Fruit fly (Drosophila melanogaster) whole organism, embryonic: ENCODE data around the gene Nt5b.

ENCODE experiments used
- Antp ChIP-seq: fragments of 200-800 bp; sonication (Bioruptor generic); optimal IDR thresholded peaks from 3 replicates; lab custom pipeline; 2016; ENCODE audit warnings: missing biosample characterization, missing genetic modification characterization
- Asciz ChIP-seq: fragments of 200-800 bp; sonication (Bioruptor generic); optimal IDR thresholded peaks from 2 replicates; lab custom pipeline; 2017; ENCODE audit warnings: missing biosample characterization, mild to moderate bottlenecking, missing genetic modification characterization, missing genetic modification reagents
- Atf-2 ChIP-seq: fragments of 200-800 bp; sonication (Bioruptor generic); optimal IDR thresholded peaks from 2 replicates; lab custom pipeline; 2016; ENCODE audit warnings: missing biosample characterization, missing genetic modification characterization
- C15 ChIP-seq: fragments of 200-800 bp; sonication (Bioruptor generic); IDR thresholded peaks from 3 replicates; pipeline ENCODE4 v1.3.6; 2022; ENCODE audit warnings: missing biosample characterization, missing genetic modification characterization
- CG1024 ChIP-seq: fragments of 200-800 bp; sonication (Bioruptor generic); IDR thresholded peaks from 2 replicates; pipeline ENCODE4 v1.3.6; 2022; ENCODE audit warnings: missing biosample characterization, missing genetic modification characterization
- CG10431 ChIP-seq: fragments of 200-800 bp; sonication (Bioruptor generic); optimal IDR thresholded peaks from 3 replicates; lab custom pipeline; 2018; ENCODE audit warnings: missing biosample characterization, mild to moderate bottlenecking, missing genetic modification characterization
- CG10959 ChIP-seq: fragments of 200-800 bp; sonication (Bioruptor generic); IDR thresholded peaks from 2 replicates; pipeline ENCODE4 v1.3.6; 2022; ENCODE audit warnings: missing biosample characterization, missing genetic modification characterization
- CG11247 ChIP-seq: fragments of 200-800 bp; sonication (Bioruptor generic); IDR thresholded peaks from 2 replicates; pipeline ENCODE4 v1.3.6; 2022; ENCODE audit warnings: missing biosample characterization, missing genetic modification characterization
- CG11560 ChIP-seq: fragments of 200-800 bp; sonication (Bioruptor generic); IDR thresholded peaks from 3 replicates; pipeline ENCODE4 v1.3.6; 2022; ENCODE audit warnings: missing biosample characterization, missing genetic modification characterization
- CG11723 ChIP-seq: fragments of 200-800 bp; sonication (Bioruptor generic); optimal IDR thresholded peaks from 2 replicates; lab custom pipeline; 2017; ENCODE audit warnings: missing biosample characterization, mild to moderate bottlenecking, missing genetic modification characterization
- CG12071 ChIP-seq: fragments of 200-800 bp; sonication (Bioruptor generic); optimal IDR thresholded peaks from 3 replicates; lab custom pipeline; 2018; ENCODE audit warnings: missing biosample characterization, mild to moderate bottlenecking, missing genetic modification characterization
- CG15514 ChIP-seq: fragments of 200-800 bp; sonication (Bioruptor generic); optimal IDR thresholded peaks from 3 replicates; lab custom pipeline; 2017; ENCODE audit warnings: missing biosample characterization, missing genetic modification characterization, mild to moderate bottlenecking, moderate library complexity, missing genetic modification reagents
- CG1602 ChIP-seq: fragments of 200-800 bp; sonication (Bioruptor generic); optimal IDR thresholded peaks from 3 replicates; lab custom pipeline; 2016; ENCODE audit warnings: missing biosample characterization, missing genetic modification characterization
- CG16779 ChIP-seq: fragments of 200-800 bp; sonication (Bioruptor generic); IDR thresholded peaks from 2 replicates; pipeline ENCODE4 v1.3.6; 2022; ENCODE audit warnings: missing biosample characterization, missing genetic modification characterization
- CG17186 ChIP-seq: fragments of 200-800 bp; sonication (Bioruptor generic); optimal IDR thresholded peaks from 3 replicates; lab custom pipeline; 2017; ENCODE audit warnings: missing biosample characterization, missing genetic modification reagents, missing genetic modification characterization
- CG17361 ChIP-seq: fragments of 200-800 bp; sonication (Bioruptor generic); IDR thresholded peaks from 3 replicates; pipeline ENCODE4 v1.3.6; 2022; ENCODE audit warnings: missing biosample characterization, missing genetic modification characterization
- CG17829 ChIP-seq: fragments of 200-800 bp; optimal IDR thresholded peaks from 2 replicates; lab custom pipeline; 2019; ENCODE audit warnings: missing biosample characterization, mild to moderate bottlenecking, missing genetic modification characterization, moderate library complexity
- CG30431 ChIP-seq: fragments of 200-800 bp; sonication (Bioruptor generic); optimal IDR thresholded peaks from 2 replicates; lab custom pipeline; 2017; ENCODE audit warnings: missing biosample characterization, missing genetic modification characterization
- CG3995 ChIP-seq: fragments of 200-800 bp; sonication (Bioruptor generic); optimal IDR thresholded peaks from 3 replicates; lab custom pipeline; 2016; ENCODE audit warnings: missing biosample characterization, missing genetic modification characterization
- CG4282 ChIP-seq: fragments of 200-800 bp; sonication (Bioruptor generic); optimal IDR thresholded peaks from 2 replicates; lab custom pipeline; 2016; ENCODE audit warnings: missing biosample characterization, missing genetic modification characterization
- CG4617 ChIP-seq: fragments of 200-800 bp; sonication (Bioruptor generic); optimal IDR thresholded peaks from 3 replicates; lab custom pipeline; 2016; ENCODE audit warnings: missing biosample characterization, missing genetic modification characterization, borderline replicate concordance
- CG4707 ChIP-seq: fragments of 200-800 bp; sonication (Bioruptor generic); optimal IDR thresholded peaks from 2 replicates; lab custom pipeline; 2018; ENCODE audit warnings: missing biosample characterization, mild to moderate bottlenecking, missing genetic modification characterization, moderate library complexity
- CG5180 ChIP-seq: fragments of 200-800 bp; sonication (Bioruptor generic); optimal IDR thresholded peaks from 3 replicates; lab custom pipeline; 2017; ENCODE audit warnings: missing biosample characterization, missing genetic modification characterization, mild to moderate bottlenecking, moderate library complexity, missing genetic modification reagents
- CG7357 ChIP-seq: fragments of 200-800 bp; sonication (Bioruptor generic); IDR thresholded peaks from 3 replicates; pipeline ENCODE4 v1.3.6; 2022; ENCODE audit warnings: missing biosample characterization, missing genetic modification characterization
- CG7987 ChIP-seq: fragments of 200-800 bp; sonication (Bioruptor generic); optimal IDR thresholded peaks from 2 replicates; lab custom pipeline; 2018; ENCODE audit warnings: missing biosample characterization, mild to moderate bottlenecking, missing genetic modification characterization, moderate library complexity
- CG8089 ChIP-seq: fragments of 200-800 bp; sonication (Bioruptor generic); optimal IDR thresholded peaks from 3 replicates; lab custom pipeline; 2016; ENCODE audit warnings: missing biosample characterization, missing genetic modification characterization
- CG9215 ChIP-seq: fragments of 200-800 bp; sonication (Bioruptor generic); IDR thresholded peaks from 2 replicates; pipeline ENCODE4 v1.3.6; 2022; ENCODE audit warnings: missing biosample characterization, missing genetic modification characterization
- Dek ChIP-seq: fragments of 200-800 bp; sonication (Bioruptor generic); optimal IDR thresholded peaks from 3 replicates; lab custom pipeline; 2019; ENCODE audit warnings: missing biosample characterization, mild to moderate bottlenecking, missing genetic modification characterization, moderate library complexity
- Doc2 ChIP-seq: fragments of 200-800 bp; sonication (Bioruptor generic); IDR thresholded peaks from 2 replicates; pipeline ENCODE4 v1.3.6; 2022; ENCODE audit warnings: missing biosample characterization, missing genetic modification characterization
- Ets97D ChIP-seq: fragments of 200-800 bp; sonication (Bioruptor generic); optimal IDR thresholded peaks from 3 replicates; lab custom pipeline; 2016; ENCODE audit warnings: missing biosample characterization, missing genetic modification characterization
- GATAe ChIP-seq: fragments of 200-800 bp; sonication (Bioruptor generic); conservative IDR thresholded peaks from 2 replicates; pipeline ENCODE4 v1.3.6; 2022; ENCODE audit warnings: missing biosample characterization, missing genetic modification characterization
- HLH4C ChIP-seq: fragments of 200-800 bp; sonication (Bioruptor generic); IDR thresholded peaks from 3 replicates; pipeline ENCODE4 v1.3.6; 2022; ENCODE audit warnings: missing biosample characterization, missing genetic modification characterization; ENCODE audit not compliant: partially characterized antibody
- HmgZ ChIP-seq: fragments of 200-800 bp; sonication (Bioruptor generic); optimal IDR thresholded peaks from 2 replicates; lab custom pipeline; 2018; ENCODE audit warnings: missing biosample characterization, mild to moderate bottlenecking, missing genetic modification characterization
- Hr78 ChIP-seq, 2 experiments: fragments of 200-800 bp in 1 of 2; fragments of >200 bp in 1 of 2; sonication (Bioruptor generic) in 1 of 2; optimal IDR thresholded peaks; 2 replicates each; lab custom pipeline; 2017 to 2019; ENCODE audit warnings: missing biosample characterization in 2 of 2, missing genetic modification characterization in 2 of 2, mild to moderate bottlenecking in 1 of 2, moderate library complexity in 1 of 2
- NC2α ChIP-seq: fragments of 200-800 bp; sonication (Bioruptor generic); optimal IDR thresholded peaks from 2 replicates; lab custom pipeline; 2016; ENCODE audit warnings: missing biosample characterization, missing genetic modification characterization
- Oaz ChIP-seq: fragments of 200-800 bp; sonication (Bioruptor generic); IDR thresholded peaks from 2 replicates; pipeline ENCODE4 v1.3.6; 2022; ENCODE audit warnings: missing biosample characterization, missing genetic modification characterization
- Oli ChIP-seq: fragments of 200-800 bp; sonication (Bioruptor generic); optimal IDR thresholded peaks from 2 replicates; lab custom pipeline; 2018; ENCODE audit warnings: missing biosample characterization, mild to moderate bottlenecking, missing genetic modification characterization, moderate library complexity
- ac ChIP-seq: fragments of 200-800 bp; sonication (Bioruptor generic); optimal IDR thresholded peaks from 3 replicates; lab custom pipeline; 2017; ENCODE audit warnings: missing biosample characterization, mild to moderate bottlenecking, missing genetic modification characterization
- fd96Cb ChIP-seq: fragments of 200-800 bp; sonication (Bioruptor generic); optimal IDR thresholded peaks from 2 replicates; lab custom pipeline; 2018; ENCODE audit warnings: missing biosample characterization, mild to moderate bottlenecking, missing genetic modification characterization, moderate library complexity
- gem ChIP-seq: fragments of 200-800 bp; sonication (Bioruptor generic); optimal IDR thresholded peaks from 2 replicates; lab custom pipeline; 2019; ENCODE audit warnings: missing biosample characterization, mild to moderate bottlenecking, missing genetic modification characterization, moderate library complexity
- hth ChIP-seq: fragments of >200 bp; optimal IDR thresholded peaks from 2 replicates; lab custom pipeline; 2017; ENCODE audit warnings: inconsistent platforms
- jigr1 ChIP-seq: fragments of 200-800 bp; sonication (Bioruptor generic); IDR thresholded peaks from 3 replicates; pipeline ENCODE4 v1.3.6; 2022; ENCODE audit warnings: missing biosample characterization, missing genetic modification characterization
- jumu ChIP-seq: fragments of 200-800 bp; sonication (Bioruptor generic); optimal IDR thresholded peaks from 3 replicates; lab custom pipeline; 2016; ENCODE audit warnings: missing biosample characterization, missing genetic modification characterization
- mld ChIP-seq: fragments of 200-800 bp; sonication (Bioruptor generic); IDR thresholded peaks from 3 replicates; pipeline ENCODE4 v1.3.6; 2022; ENCODE audit warnings: missing biosample characterization, missing genetic modification characterization; ENCODE audit not compliant: partially characterized antibody
- oc ChIP-seq: fragments of 200-800 bp; sonication (Bioruptor generic); optimal IDR thresholded peaks from 2 replicates; lab custom pipeline; 2018; ENCODE audit warnings: missing biosample characterization, mild to moderate bottlenecking, missing genetic modification characterization, moderate library complexity
- otp ChIP-seq: fragments of 200-800 bp; sonication (Bioruptor generic); IDR thresholded peaks from 3 replicates; pipeline ENCODE4, ENCODE4 v1.3.6; 2022; ENCODE audit warnings: missing biosample characterization, missing genetic modification characterization
- sd ChIP-seq: fragments of 200-800 bp; sonication (Bioruptor generic); optimal IDR thresholded peaks from 3 replicates; lab custom pipeline; 2018; ENCODE audit warnings: missing biosample characterization, mild to moderate bottlenecking, missing genetic modification characterization, moderate library complexity
- ssp ChIP-seq: fragments of 200-800 bp; sonication (Bioruptor generic); IDR thresholded peaks from 2 replicates; pipeline ENCODE4 v1.3.6; 2022; ENCODE audit warnings: missing biosample characterization, missing genetic modification characterization
- tx ChIP-seq: fragments of 200-800 bp; sonication (Bioruptor generic); optimal IDR thresholded peaks from 2 replicates; lab custom pipeline; 2016; ENCODE audit warnings: missing biosample characterization, missing genetic modification characterization
- usp ChIP-seq: fragments of >200 bp; optimal IDR thresholded peaks from 2 replicates; lab custom pipeline; 2017; ENCODE audit warnings: missing biosample characterization, missing genetic modification characterization
- vfl ChIP-seq: fragments of 200-800 bp; sonication (Bioruptor generic); optimal IDR thresholded peaks from 2 replicates; lab custom pipeline; 2016; ENCODE audit warnings: missing biosample characterization, missing genetic modification characterization

The Nt5b gene

DNA sequence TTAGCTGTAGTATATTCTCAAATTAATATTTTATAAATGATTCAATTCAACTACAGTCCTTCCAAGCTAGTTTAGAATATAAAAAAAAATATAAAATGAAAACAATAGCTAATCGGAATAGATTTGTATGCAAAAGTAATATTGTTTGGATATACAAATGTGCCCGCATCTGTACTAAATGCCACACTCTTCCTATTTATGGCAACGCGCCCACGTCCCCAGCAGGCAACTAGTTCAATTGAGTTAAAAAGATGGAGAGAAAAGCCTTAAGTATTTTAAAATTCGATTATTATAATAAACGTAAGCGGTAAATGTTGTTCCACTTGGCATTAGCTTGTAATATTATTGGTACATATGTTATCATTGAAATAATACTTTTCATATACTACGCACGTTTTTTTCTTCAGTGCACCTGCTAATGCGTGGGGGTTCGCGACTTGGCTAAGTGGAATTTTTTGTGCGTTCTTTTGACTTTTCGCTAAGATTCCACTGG is 4.3 kb downstream of the Nt5b start (continued):
- TF ChIP-seq HmgZ (tag; lab: Kevin White, UChicago) = peak; percentile 1
- TF ChIP-seq mld (GFP tag; lab: Robert Waterston, UW) = no peak
- TF ChIP-seq CG12071 = peak; percentile 14
- peak; percentile 22 for TF ChIP-seq Atf-2 (GFP tag; lab: Kevin White, UChicago)
- TF ChIP-seq tx (GFP tag; lab: Kevin White, UChicago) = peak; percentile 39
- peak; percentile 59 for TF ChIP-seq oc
- peak; percentile 25 for TF ChIP-seq CG5180 (GFP tag; lab: Kevin White, UChicago)
- peak; percentile 58 for TF ChIP-seq Asciz (GFP tag; lab: Kevin White, UChicago)
- TF ChIP-seq CG15514 (GFP tag; lab: Kevin White, UChicago) = peak; percentile 48
- TF ChIP-seq C15 (GFP tag; lab: Robert Waterston, UW) = no peak
- no peak for TF ChIP-seq CG11247
- no peak for TF ChIP-seq CG7987 (GFP tag; lab: Kevin White, UChicago)
- TF ChIP-seq CG17186 = no peak
- no peak for TF ChIP-seq HLH4C (GFP tag; lab: Robert Waterston, UW)
- TF ChIP-seq Antp (GFP tag; lab: Kevin White, UChicago) = peak; percentile 35
- TF ChIP-seq CG17829 (tag; lab: Kevin White, UChicago) = peak; percentile 41
- no peak for TF ChIP-seq CG4282
- TF ChIP-seq Dek (tag; lab: Kevin White, UChicago) = peak; percentile 37
- no peak for TF ChIP-seq CG4707
- no peak for TF ChIP-seq CG10959 (GFP tag; lab: Robert Waterston, UW)
- no peak for TF ChIP-seq GATAe (GFP tag; lab: Robert Waterston, UW)
- no peak for TF ChIP-seq CG4617 (GFP tag; lab: Kevin White, UChicago)
- TF ChIP-seq NC2α (GFP tag; lab: Kevin White, UChicago) = peak; percentile 27
- no peak for TF ChIP-seq jigr1 (GFP tag; lab: Robert Waterston, UW)
- peak; percentile 61 for TF ChIP-seq CG10431 (GFP tag; lab: Kevin White, UChicago)
- peak; percentile 16; the same call in 1 of the 2 replicates for TF ChIP-seq ssp (GFP tag; lab: Robert Waterston, UW)
- 0 out of 2 replicates have a peak, but pooled peaks have one; percentile 20 for TF ChIP-seq Oaz (GFP tag; lab: Robert Waterston, UW)
- no peak for TF ChIP-seq ac (GFP tag; lab: Kevin White, UChicago)
- no peak for TF ChIP-seq vfl (GFP tag; lab: Kevin White, UChicago)
- no peak for TF ChIP-seq hth (lab: Kevin White, UChicago)
- TF ChIP-seq Ets97D (GFP tag; lab: Kevin White, UChicago) = no peak
- no peak for TF ChIP-seq jumu (GFP tag; lab: Kevin White, UChicago)
- peak; percentile 85 for TF ChIP-seq Oli (tag; lab: Kevin White, UChicago)
- TF ChIP-seq usp (GFP tag; lab: Kevin White, UChicago) = no peak
- TF ChIP-seq gem = peak; percentile 87
- TF ChIP-seq fd96Cb (tag; lab: Kevin White, UChicago) = peak; percentile 81
- peak; percentile 24; the same call in 1 of the 2 replicates for TF ChIP-seq CG16779
- TF ChIP-seq CG9215 (GFP tag; lab: Robert Waterston, UW) = peak; percentile 28; the same call in 1 of the 2 replicates
- TF ChIP-seq CG30431 (GFP tag; lab: Kevin White, UChicago) = peak; percentile 51
- no peak for TF ChIP-seq CG3995 (GFP tag; lab: Kevin White, UChicago)
- no peak for TF ChIP-seq CG7357
- peak; percentile 54 for TF ChIP-seq CG1602 (GFP tag; lab: Kevin White, UChicago)
- TF ChIP-seq CG11723 (GFP tag; lab: Kevin White, UChicago) = peak; percentile 58
- 0 out of 2 replicates have a peak, but pooled peaks have one; percentile 11 for TF ChIP-seq CG1024 (GFP tag; lab: Robert Waterston, UW)
- peak; percentile 53; the same call in 1 of the 3 replicates for TF ChIP-seq CG11560 (tag; lab: Robert Waterston, UW)
- peak; percentile 63 for TF ChIP-seq sd (tag; lab: Kevin White, UChicago)
- peak; percentile 84 for TF ChIP-seq CG17361 (GFP tag; lab: Robert Waterston, UW)
- TF ChIP-seq CG8089 = peak; percentile 43
- TF ChIP-seq otp (GFP tag; lab: Robert Waterston, UW) = no peak
- peak in 1 of 2 experiments; percentile 13 for TF ChIP-seq Hr78 (GFP tag; optimal IDR thresholded peaks at IDR 0.05; lab: Kevin White, UChicago)
- TF ChIP-seq Doc2 (GFP tag; lab: Robert Waterston, UW) = no peak
